Worm (Caenorhabditis elegans): ENCODE data around the gene R10E11.6.

DNA sequence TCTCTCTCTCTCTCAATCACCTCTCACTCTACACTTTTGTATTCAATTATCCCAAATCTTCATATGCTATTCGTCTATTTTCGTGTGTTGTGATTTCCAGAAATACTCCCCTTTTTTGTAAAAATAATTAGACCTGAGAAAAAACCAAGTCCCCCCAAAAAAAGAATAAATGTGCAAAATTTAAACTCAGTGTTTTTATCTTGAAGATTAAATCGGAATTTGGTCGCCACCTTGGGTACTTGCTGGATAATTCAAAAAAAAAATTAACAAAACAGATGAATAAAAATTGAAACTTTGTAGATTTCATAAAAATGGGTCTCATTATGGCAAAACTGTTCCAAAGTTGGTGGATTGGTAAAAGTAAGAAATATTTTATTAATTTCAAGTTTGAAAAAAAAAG is 40.1 kb downstream of the R10E11.6 start, which contains the start of gene arl-5:
- TF ChIP-seq rnt-1 (tag; optimal IDR thresholded peaks at IDR 0.05): no peak
- no peak for TF ChIP-seq C08G9.2 (tag; optimal IDR thresholded peaks at IDR 0.05)
- no peak for TF ChIP-seq ahr-1 (tag; optimal IDR thresholded peaks at IDR 0.05)
- no peak for TF ChIP-seq ama-1 (optimal IDR thresholded peaks at IDR 0.05)

Data from whole organism, late embryonic.